Worm (Caenorhabditis elegans) whole organism, L1 larva: Measurements from ENCODE around the gene srv-14.

Experiments used
- C04F5.9 ChIP-seq: sonication (generic microtip); optimal IDR thresholded peaks from 2 replicates; lab custom pipeline; 2016; ENCODE audit warnings: missing genetic modification characterization, missing compliant biosample characterization
- C34B4.2 ChIP-seq: sonication (generic microtip); optimal IDR thresholded peaks from 2 replicates; lab custom pipeline; 2017; ENCODE audit warnings: mild to moderate bottlenecking, missing genetic modification characterization, missing compliant biosample characterization
- F16B12.6 ChIP-seq: fragments of 150-350 bp; optimal IDR thresholded peaks from 2 replicates; lab custom pipeline; 2014; ENCODE audit warnings: missing biosample characterization, missing genetic modification characterization
- ama-1 ChIP-seq: fragments of 150-350 bp; optimal IDR thresholded peaks from 2 replicates; lab custom pipeline; 2014
- blmp-1 ChIP-seq: fragments of 150-350 bp; optimal IDR thresholded peaks from 2 replicates; lab custom pipeline; 2014; ENCODE audit warnings: missing biosample characterization, missing genetic modification characterization
- ceh-63 ChIP-seq: fragments of 200-800 bp; sonication (Bioruptor generic); optimal IDR thresholded peaks from 2 replicates; lab custom pipeline; 2018; ENCODE audit warnings: mild to moderate bottlenecking, missing genetic modification characterization, missing compliant biosample characterization
- ces-1 ChIP-seq: fragments of 150-350 bp; optimal IDR thresholded peaks from 2 replicates; lab custom pipeline; 2014; ENCODE audit warnings: missing biosample characterization, missing genetic modification reagents, missing genetic modification characterization
- dpl-1 ChIP-seq, 3 experiments: fragments of 150-350 bp in 2 of 3; sonication (generic microtip) in 1 of 3; optimal IDR thresholded peaks; 2 replicates each; lab custom pipeline; 2014 to 2017; ENCODE audit warnings: missing biosample characterization in 3 of 3, missing genetic modification characterization in 3 of 3, missing genetic modification reagents in 3 of 3
- efl-1 ChIP-seq, 4 experiments: fragments of 150-350 bp; optimal IDR thresholded peaks in 3 of 4; peaks in 1 of 4; 1 replicate in 1 of 4; 2 replicates in 3 of 4; lab custom pipeline; 2014; ENCODE audit warnings: missing biosample characterization in 2 of 4, missing genetic modification characterization in 2 of 4, missing genetic modification reagents in 2 of 4
- efl-3 ChIP-seq: fragments of 200-800 bp; sonication (Bioruptor generic); optimal IDR thresholded peaks from 2 replicates; lab custom pipeline; 2018; ENCODE audit warnings: mild to moderate bottlenecking, missing genetic modification characterization, missing compliant biosample characterization
- elt-3 ChIP-seq, 6 experiments: fragments of 150-350 bp in 1 of 6; sonication (generic microtip); optimal IDR thresholded peaks; 2 replicates each; lab custom pipeline; 2017 to 2018; ENCODE audit warnings: missing biosample characterization in 6 of 6, missing genetic modification characterization in 6 of 6, inconsistent platforms in 1 of 6
- ets-5 ChIP-seq: fragments of 200-800 bp; sonication (Bioruptor generic); IDR thresholded peaks from 2 replicates; pipeline ENCODE4 v1.3.6; 2022; ENCODE audit warnings: missing genetic modification characterization, missing compliant biosample characterization
- fkh-4 ChIP-seq: sonication (generic microtip); optimal IDR thresholded peaks from 2 replicates; lab custom pipeline; 2016; ENCODE audit warnings: missing compliant biosample characterization, missing genetic modification characterization, borderline replicate concordance
- fkh-8 ChIP-seq: sonication (generic microtip); optimal IDR thresholded peaks from 2 replicates; lab custom pipeline; 2016; ENCODE audit warnings: mild to moderate bottlenecking, missing genetic modification characterization, missing compliant biosample characterization
- hpl-2 ChIP-seq: fragments of 150-350 bp; optimal IDR thresholded peaks from 2 replicates; lab custom pipeline; 2014; ENCODE audit warnings: missing biosample characterization, missing genetic modification reagents, missing genetic modification characterization
- jun-1 ChIP-seq: fragments of 150-350 bp; optimal IDR thresholded peaks from 2 replicates; lab custom pipeline; 2014; ENCODE audit warnings: missing biosample characterization, missing genetic modification reagents, missing genetic modification characterization
- lin-13 ChIP-seq: fragments of 150-350 bp; optimal IDR thresholded peaks from 2 replicates; lab custom pipeline; 2014; ENCODE audit warnings: missing biosample characterization, missing genetic modification reagents, missing genetic modification characterization
- lin-14 ChIP-seq: fragments of 200-800 bp; sonication (Bioruptor generic); optimal IDR thresholded peaks from 2 replicates; lab custom pipeline; 2018; ENCODE audit warnings: mild to moderate bottlenecking, missing genetic modification characterization, moderate library complexity, missing compliant biosample characterization
- lin-35 ChIP-seq, 2 experiments: fragments of 150-350 bp; optimal IDR thresholded peaks; 2 replicates each; lab custom pipeline; 2014; ENCODE audit warnings: missing biosample characterization in 2 of 2, missing genetic modification characterization in 2 of 2, missing genetic modification reagents in 2 of 2
- lsy-2 ChIP-seq, 2 experiments: fragments of 150-350 bp; optimal IDR thresholded peaks; 2 replicates each; lab custom pipeline; 2014; ENCODE audit warnings: missing biosample characterization in 2 of 2, missing genetic modification characterization in 2 of 2
- mab-9 ChIP-seq: fragments of 200-800 bp; sonication (Bioruptor generic); IDR thresholded peaks from 2 replicates; pipeline ENCODE4 v1.3.6; 2022; ENCODE audit warnings: missing genetic modification reagents, missing genetic modification characterization, missing compliant biosample characterization
- mdl-1 ChIP-seq, 2 experiments: fragments of 150-350 bp; optimal IDR thresholded peaks; 2 replicates each; lab custom pipeline; 2014 to 2017; ENCODE audit warnings: missing biosample characterization in 2 of 2, missing genetic modification characterization in 2 of 2, inconsistent platforms in 1 of 2
- mef-2 ChIP-seq: fragments of 150-350 bp; optimal IDR thresholded peaks from 2 replicates; lab custom pipeline; 2014; ENCODE audit warnings: missing biosample characterization, missing genetic modification characterization
- mep-1 ChIP-seq: fragments of 150-350 bp; optimal IDR thresholded peaks from 2 replicates; lab custom pipeline; 2014; ENCODE audit warnings: missing biosample characterization, missing genetic modification characterization
- nhr-20 ChIP-seq: sonication (generic microtip); optimal IDR thresholded peaks from 2 replicates; lab custom pipeline; 2016; ENCODE audit warnings: mild to moderate bottlenecking, missing genetic modification characterization, missing compliant biosample characterization
- nhr-28 ChIP-seq: fragments of 150-350 bp; optimal IDR thresholded peaks from 2 replicates; lab custom pipeline; 2014; ENCODE audit warnings: missing biosample characterization, missing genetic modification characterization
- nhr-76 ChIP-seq: sonication (generic microtip); optimal IDR thresholded peaks from 2 replicates; lab custom pipeline; 2017; ENCODE audit warnings: missing biosample characterization, missing genetic modification characterization
- nhr-77 ChIP-seq: fragments of 150-350 bp; optimal IDR thresholded peaks from 2 replicates; lab custom pipeline; 2014; ENCODE audit warnings: missing biosample characterization, missing genetic modification characterization
- nhr-85 ChIP-seq: sonication (generic microtip); peaks from one replicate; lab custom pipeline; 2016; ENCODE audit warnings: missing genetic modification characterization, inconsistent platforms, missing compliant biosample characterization
- pqm-1 ChIP-seq: sonication (generic microtip); optimal IDR thresholded peaks from 3 replicates; lab custom pipeline; 2017; ENCODE audit warnings: missing biosample characterization, missing genetic modification characterization
- tbx-2 ChIP-seq: sonication (generic microtip); optimal IDR thresholded peaks from 2 replicates; lab custom pipeline; 2016; ENCODE audit warnings: missing genetic modification characterization, missing compliant biosample characterization
- unc-130 ChIP-seq: fragments of 150-350 bp; optimal IDR thresholded peaks from 2 replicates; lab custom pipeline; 2017; ENCODE audit warnings: missing biosample characterization, missing genetic modification characterization, inconsistent platforms
- unc-30 ChIP-seq: sonication (generic microtip); optimal IDR thresholded peaks from 2 replicates; lab custom pipeline; 2017; ENCODE audit warnings: missing biosample characterization, missing genetic modification characterization
- unc-98 ChIP-seq: fragments of 200-800 bp; sonication (Bioruptor generic); IDR thresholded peaks from 2 replicates; pipeline ENCODE4 v1.3.6; 2022; ENCODE audit warnings: missing genetic modification characterization, missing compliant biosample characterization
- zag-1 ChIP-seq: fragments of 150-350 bp; optimal IDR thresholded peaks from 2 replicates; lab custom pipeline; 2014; ENCODE audit warnings: missing biosample characterization, missing genetic modification characterization

srv-14 gene

ce11 chrIV:15901123-15901522, 7.1 kb upstream of the srv-14 start, which contains the start of gene Y105C5B.5 (continued):
- peak; percentile 87 for TF ChIP-seq nhr-85 (tag; lab: Kevin White, UChicago)
- peak in 2 of 6 experiments; percentile 29 to 64 for TF ChIP-seq elt-3 (tag; optimal IDR thresholded peaks at IDR 0.05; lab: Kevin White, UChicago)
- no peak for TF ChIP-seq fkh-4
- no peak for TF ChIP-seq unc-30

- TF ChIP-seq lin-14 (GFP tag; lab: Kevin White, UChicago) (no peak), C34B4.2 (no peak), efl-1 (optimal IDR thresholded peaks at IDR 0.05; lab: Kevin White, UChicago) (no peak), efl-1 (GFP tag; optimal IDR thresholded peaks at IDR 0.05 in 1 of 2; lab: Kevin White, UChicago) (peak in 1 of 2 experiments; percentile 52)
Observed at ce11 chrIV:15900158-15900557, 6.1 kb upstream of the srv-14 start.

- TF ChIP-seq mab-9, result peak; percentile 59; the same call in 1 of the 2 replicates
- TF ChIP-seq unc-98 (GFP tag; lab: Robert Waterston, UW), result peak; percentile 64
Observed at ce11 chrIV:15895861-15896260, 1.8 kb upstream of the srv-14 start.

ce11 chrIV:15894819-15895218, 786 bp upstream of the srv-14 start:
- TF ChIP-seq mep-1 (tag; lab: Kevin White, UChicago) (no peak), nhr-77 (tag; lab: Kevin White, UChicago) (no peak), ceh-63 (GFP tag; lab: Kevin White, UChicago) (no peak), efl-1 (optimal IDR thresholded peaks at IDR 0.05; lab: Kevin White, UChicago) (no peak), efl-1 (GFP tag; optimal IDR thresholded peaks at IDR 0.05 in 1 of 2; lab: Kevin White, UChicago) (no peak), unc-30 (no peak)

ce11 chrIV:15883922-15884321, 10.1 kb downstream of the srv-14 start, which contains the start of gene Y105C5B.3:
Y105C5B.3 (plus strand) TSS chrIV:15884222.
- TF ChIP-seq fkh-4 (no peak), unc-30 (no peak), jun-1 (no peak), nhr-28 (no peak), ces-1 (GFP tag; lab: Kevin White, UChicago) (no peak), tbx-2 (tag; lab: Kevin White, UChicago) (no peak), ets-5 (no peak), nhr-20 (tag; lab: Kevin White, UChicago) (no peak), C34B4.2 (no peak), mdl-1 (tag; optimal IDR thresholded peaks at IDR 0.05; lab: Kevin White, UChicago) (no peak), mab-9 (no peak), C04F5.9 (tag; lab: Kevin White, UChicago) (no peak), unc-130 (no peak), pqm-1 (no peak), zag-1 (tag; lab: Kevin White, UChicago) (no peak)
- TF ChIP-seq, all 84 proteins: peak for 0

- TF ChIP-seq ama-1, result no peak
- TF ChIP-seq pqm-1, result no peak
- TF ChIP-seq nhr-28, result no peak
- TF ChIP-seq nhr-20 (tag; lab: Kevin White, UChicago), result no peak
- no peak for TF ChIP-seq lin-13 (GFP tag; lab: Kevin White, UChicago)
- no peak for TF ChIP-seq blmp-1 (tag; lab: Kevin White, UChicago)
- no peak for TF ChIP-seq elt-3 (tag; optimal IDR thresholded peaks at IDR 0.05; lab: Kevin White, UChicago)
- no peak for TF ChIP-seq dpl-1 (GFP tag; optimal IDR thresholded peaks at IDR 0.05; lab: Kevin White, UChicago)
- TF ChIP-seq hpl-2 (GFP tag; lab: Kevin White, UChicago), result no peak
- no peak for TF ChIP-seq fkh-8 (tag; lab: Kevin White, UChicago)
- TF ChIP-seq efl-3 (GFP tag; lab: Kevin White, UChicago), result no peak
- no peak for TF ChIP-seq F16B12.6 (tag; lab: Kevin White, UChicago)
- TF ChIP-seq lsy-2 (tag; optimal IDR thresholded peaks at IDR 0.05; lab: Kevin White, UChicago), result no peak
- no peak for TF ChIP-seq lin-35 (GFP tag; optimal IDR thresholded peaks at IDR 0.05; lab: Kevin White, UChicago)
- no peak for TF ChIP-seq nhr-76 (tag; lab: Kevin White, UChicago)
- TF ChIP-seq mef-2, result no peak
Observed at ce11 chrIV:15880114-15880513, 13.9 kb downstream of the srv-14 start.
